Fruit fly (Drosophila melanogaster): ENCODE results near the gene CG32817.
A peak's percentile ranks its signal among the peaks of the same experiment; 100 is the strongest.

Gene CG32817

DNA sequence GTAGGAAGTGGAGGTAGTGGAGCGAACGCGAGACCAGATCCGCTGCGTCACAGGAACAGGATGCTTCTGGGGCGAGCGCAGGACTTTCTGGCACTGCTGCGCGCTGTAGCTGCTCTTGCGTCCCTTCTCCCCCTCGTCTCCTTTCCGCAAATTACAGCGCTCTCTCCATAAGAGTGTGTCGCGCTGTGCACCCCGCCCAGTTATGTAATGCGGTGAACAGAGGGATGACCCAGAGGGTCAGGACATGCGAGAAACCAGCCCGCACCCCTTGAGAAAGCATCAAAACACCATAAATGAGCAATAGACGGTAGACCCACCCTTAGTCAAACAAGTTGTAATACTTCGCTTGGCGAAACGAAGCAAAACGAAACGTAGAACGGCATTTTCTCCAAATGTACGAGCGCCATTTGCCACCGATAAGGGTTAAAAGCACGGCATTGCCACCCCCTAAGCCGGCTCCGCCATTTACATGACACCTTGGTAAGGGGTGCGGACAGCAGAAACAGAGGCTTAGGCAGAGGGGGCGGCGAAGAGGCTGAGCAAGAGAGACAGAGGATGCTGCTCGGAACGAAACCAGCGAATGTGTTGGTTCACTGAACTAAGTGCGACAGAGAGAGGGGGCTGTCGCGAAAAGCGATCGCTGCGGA lies 41.5 kb downstream of the CG32817 start:
- TF ChIP-seq CG9705 (GFP tag; optimal IDR thresholded peaks at IDR 0.05) = no peak
- no peak for TF ChIP-seq woc (GFP tag; optimal IDR thresholded peaks at IDR 0.05)
- TF ChIP-seq lola (GFP tag; optimal IDR thresholded peaks at IDR 0.05) = no peak
- TF ChIP-seq ey (GFP tag; optimal IDR thresholded peaks at IDR 0.05) = no peak
- no peak for TF ChIP-seq Mio (GFP tag; optimal IDR thresholded peaks at IDR 0.05)
- TF ChIP-seq pan (optimal IDR thresholded peaks at IDR 0.05) = no peak
- no peak for TF ChIP-seq Hnf4 (GFP tag; optimal IDR thresholded peaks at IDR 0.05)
- no peak for TF ChIP-seq br (GFP tag; optimal IDR thresholded peaks at IDR 0.05)
- TF ChIP-seq rgr (GFP tag; optimal IDR thresholded peaks at IDR 0.05) = no peak
- no peak for TF ChIP-seq psq (GFP tag; optimal IDR thresholded peaks at IDR 0.05)
- TF ChIP-seq tai (GFP tag; optimal IDR thresholded peaks at IDR 0.05) = no peak
- TF ChIP-seq GATAd (GFP tag; optimal IDR thresholded peaks at IDR 0.05) = no peak
- TF ChIP-seq fru (GFP tag; optimal IDR thresholded peaks at IDR 0.05) = no peak
- TF ChIP-seq foxo (GFP tag; optimal IDR thresholded peaks at IDR 0.05) = no peak
- no peak for TF ChIP-seq dl (GFP tag; optimal IDR thresholded peaks at IDR 0.05; ENCODE audit: insufficient read depth in 1 of 2, partially characterized antibody in 2 of 2)

DNA sequence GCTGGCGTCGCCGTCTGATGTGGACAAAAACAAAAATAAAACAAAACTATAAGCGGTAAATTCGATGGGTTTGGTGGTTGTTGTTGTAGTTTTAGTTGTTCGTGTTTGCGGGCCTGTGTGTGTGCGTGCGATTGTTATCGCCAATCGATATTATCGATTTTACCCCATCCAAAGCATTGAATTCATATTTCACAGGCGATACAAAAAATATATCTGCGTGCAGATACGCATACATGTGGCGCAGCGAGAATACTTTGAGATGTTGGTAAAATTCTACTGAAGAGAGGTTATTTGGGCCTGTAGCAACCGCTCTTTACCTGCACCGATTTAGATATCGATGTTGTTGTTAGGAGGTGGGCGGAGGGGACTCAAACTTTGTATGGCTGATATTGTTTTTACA lies 42.8 kb downstream of the CG32817 start:
- TF ChIP-seq Mio (GFP tag; optimal IDR thresholded peaks at IDR 0.05) (no peak), fru (GFP tag; optimal IDR thresholded peaks at IDR 0.05) (no peak), ey (GFP tag; optimal IDR thresholded peaks at IDR 0.05) (no peak), Jra (GFP tag; optimal IDR thresholded peaks at IDR 0.05) (no peak), Myc (optimal IDR thresholded peaks at IDR 0.05) (no peak), Sp1 (GFP tag; optimal IDR thresholded peaks at IDR 0.05) (no peak), GATAd (GFP tag; optimal IDR thresholded peaks at IDR 0.05) (no peak), lola (GFP tag; optimal IDR thresholded peaks at IDR 0.05) (no peak), br (GFP tag; optimal IDR thresholded peaks at IDR 0.05) (no peak), Abd-B (GFP tag; optimal IDR thresholded peaks at IDR 0.05) (no peak), sage (GFP tag; optimal IDR thresholded peaks at IDR 0.05) (no peak), N (GFP tag; optimal IDR thresholded peaks at IDR 0.05) (no peak), foxo (GFP tag; optimal IDR thresholded peaks at IDR 0.05) (no peak), sv (GFP tag; optimal IDR thresholded peaks at IDR 0.05) (no peak), Vsx2 (GFP tag; optimal IDR thresholded peaks at IDR 0.05; ENCODE audit: partially characterized antibody) (no peak), jim (GFP tag; optimal IDR thresholded peaks at IDR 0.05) (no peak)

DNA sequence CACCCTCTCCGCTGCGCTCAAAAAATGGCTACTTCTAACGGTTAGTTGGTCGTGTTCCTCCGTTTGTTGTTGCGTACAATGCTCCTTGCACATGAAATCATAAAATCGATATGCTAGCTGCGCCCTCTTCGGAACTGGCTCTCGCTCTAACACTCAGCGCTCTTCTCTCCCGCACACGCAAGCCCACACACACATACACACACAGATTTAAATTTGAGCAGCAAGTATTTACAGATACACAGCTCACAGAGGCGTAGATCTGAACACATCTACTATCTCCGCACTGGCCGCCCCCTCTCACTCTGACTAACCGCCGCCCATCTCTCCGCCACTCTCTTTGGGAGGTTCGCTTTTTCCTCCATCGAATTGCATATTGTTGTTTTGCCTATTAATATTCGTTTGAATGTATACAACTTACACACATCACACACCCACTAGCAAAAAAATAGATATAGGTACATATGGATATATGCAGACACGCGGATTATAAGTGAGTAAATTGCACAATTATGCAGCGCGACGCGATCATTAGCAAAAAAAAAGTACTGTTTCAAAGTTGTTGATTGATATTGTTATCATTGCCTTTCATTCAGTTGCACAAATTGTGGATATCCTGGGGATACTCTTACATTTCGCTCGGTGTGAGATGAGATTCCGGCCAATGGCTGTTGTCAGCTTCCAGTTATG lies 43.6 kb downstream of the CG32817 start:
- TF ChIP-seq Jra (GFP tag; optimal IDR thresholded peaks at IDR 0.05) = peak; percentile 85
- TF ChIP-seq Abd-B (GFP tag; optimal IDR thresholded peaks at IDR 0.05) = no peak
- TF ChIP-seq sage (GFP tag; optimal IDR thresholded peaks at IDR 0.05) = peak; percentile 44
- peak; percentile 23 to 95 for TF ChIP-seq foxo (GFP tag; optimal IDR thresholded peaks at IDR 0.05)
- peak; percentile 88 for TF ChIP-seq br (GFP tag; optimal IDR thresholded peaks at IDR 0.05)
- no peak for TF ChIP-seq pan (optimal IDR thresholded peaks at IDR 0.05)
- TF ChIP-seq CG9705 (GFP tag; optimal IDR thresholded peaks at IDR 0.05) = peak; percentile 52
- TF ChIP-seq Rel (GFP tag; optimal IDR thresholded peaks at IDR 0.05) = no peak
- peak; percentile 57 for TF ChIP-seq Rel (tag; optimal IDR thresholded peaks at IDR 0.05)
- TF ChIP-seq GATAd (GFP tag; optimal IDR thresholded peaks at IDR 0.05) = peak; percentile 64
- TF ChIP-seq ey (GFP tag; optimal IDR thresholded peaks at IDR 0.05) = peak; percentile 91
- no peak for TF ChIP-seq Vsx2 (GFP tag; optimal IDR thresholded peaks at IDR 0.05; ENCODE audit: partially characterized antibody)
- peak; percentile 66 for TF ChIP-seq woc (GFP tag; optimal IDR thresholded peaks at IDR 0.05)
- TF ChIP-seq h (GFP tag; optimal IDR thresholded peaks at IDR 0.05) = peak; percentile 91
- TF ChIP-seq OdsH (GFP tag; optimal IDR thresholded peaks at IDR 0.05) = peak; percentile 85
- peak; percentile 25 for TF ChIP-seq dsf (GFP tag; optimal IDR thresholded peaks at IDR 0.05; ENCODE audit: borderline replicate concordance)
- peak; percentile 97 for TF ChIP-seq jim (GFP tag; optimal IDR thresholded peaks at IDR 0.05)
- TF ChIP-seq tai (GFP tag; optimal IDR thresholded peaks at IDR 0.05) = peak; percentile 93
- peak; percentile 74 for TF ChIP-seq Sp1 (GFP tag; optimal IDR thresholded peaks at IDR 0.05)
- peak; percentile 77 for TF ChIP-seq HLH106 (tag; optimal IDR thresholded peaks at IDR 0.05)
- peak; percentile 88 for TF ChIP-seq fru (GFP tag; optimal IDR thresholded peaks at IDR 0.05)
- no peak for TF ChIP-seq Dfd (GFP tag; optimal IDR thresholded peaks at IDR 0.05)
- TF ChIP-seq brk (GFP tag; optimal IDR thresholded peaks at IDR 0.05) = peak; percentile 83
- peak; percentile 50 for TF ChIP-seq Mio (GFP tag; optimal IDR thresholded peaks at IDR 0.05)
- TF ChIP-seq N (GFP tag; optimal IDR thresholded peaks at IDR 0.05) = no peak
- peak; percentile 71 for TF ChIP-seq psq (GFP tag; optimal IDR thresholded peaks at IDR 0.05)
- peak; percentile 98 for TF ChIP-seq Hr83 (GFP tag; optimal IDR thresholded peaks at IDR 0.05; ENCODE audit: poor library complexity, severe bottlenecking)
- peak; percentile 69 for TF ChIP-seq dmrt93B (GFP tag; optimal IDR thresholded peaks at IDR 0.05)
- no peak for TF ChIP-seq usp (GFP tag; optimal IDR thresholded peaks at IDR 0.05)
- TF ChIP-seq dl (GFP tag; optimal IDR thresholded peaks at IDR 0.05; ENCODE audit: insufficient read depth in 1 of 2, partially characterized antibody in 2 of 2) = peak in 1 of 2 experiments; percentile 70
- TF ChIP-seq Hr78 (GFP tag; optimal IDR thresholded peaks at IDR 0.05) = no peak
- no peak for TF ChIP-seq Myc (optimal IDR thresholded peaks at IDR 0.05)
- TF ChIP-seq lola (GFP tag; optimal IDR thresholded peaks at IDR 0.05) = no peak
- peak; percentile 93 for TF ChIP-seq Hnf4 (GFP tag; optimal IDR thresholded peaks at IDR 0.05)
- peak; percentile 73 for TF ChIP-seq CG32264 (GFP tag; optimal IDR thresholded peaks at IDR 0.05)
- TF ChIP-seq CrebA (GFP tag; optimal IDR thresholded peaks at IDR 0.05; ENCODE audit: borderline replicate concordance) = no peak
- TF ChIP-seq sv (GFP tag; optimal IDR thresholded peaks at IDR 0.05) = peak; percentile 88
- peak; percentile 93 for TF ChIP-seq rgr (GFP tag; optimal IDR thresholded peaks at IDR 0.05)
- peak; percentile 76 for TF ChIP-seq Dif (GFP tag; optimal IDR thresholded peaks at IDR 0.05; ENCODE audit: partially characterized antibody)
